Worm (Caenorhabditis elegans): ENCODE measurements around the gene selt-1.2.
A peak's percentile ranks its signal among the peaks of the same experiment; 100 is the strongest.

Gene selt-1.2

DNA sequence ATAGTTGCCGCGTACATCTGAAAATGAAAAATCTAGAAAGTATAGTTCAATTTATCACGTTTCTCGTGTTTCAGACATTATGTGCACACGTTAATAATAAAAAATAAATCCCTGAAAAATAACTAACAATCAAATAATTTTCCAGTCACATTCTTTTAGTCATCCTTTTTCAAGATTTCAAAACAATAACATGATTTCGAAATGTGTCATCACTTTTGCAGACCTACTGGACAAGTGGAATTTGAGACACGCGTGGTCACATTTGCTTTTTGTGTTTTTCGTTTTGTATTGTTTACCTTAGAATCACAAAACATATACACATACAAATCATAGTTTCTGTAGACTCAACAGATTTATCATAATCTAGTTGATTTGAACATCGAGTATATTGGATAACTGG is 37.8 kb downstream of the selt-1.2 start:
- TF ChIP-seq tbx-2 (tag; optimal IDR thresholded peaks at IDR 0.05), result no peak
- peak; percentile 4 for TF ChIP-seq nhr-28 (tag; optimal IDR thresholded peaks at IDR 0.05)
- no peak for TF ChIP-seq lin-35 (GFP tag; optimal IDR thresholded peaks at IDR 0.05)
- TF ChIP-seq skn-1 (tag; optimal IDR thresholded peaks at IDR 0.05), result peak; percentile 99
- TF ChIP-seq efl-1 (optimal IDR thresholded peaks at IDR 0.05), result no peak
- peak in 1 of 2 experiments; percentile 4 for TF ChIP-seq efl-1 (GFP tag; optimal IDR thresholded peaks at IDR 0.05 in 1 of 2)
- TF ChIP-seq lir-3 (tag; optimal IDR thresholded peaks at IDR 0.05; ENCODE audit: poor library complexity), result no peak
- no peak for TF ChIP-seq nhr-20 (tag; optimal IDR thresholded peaks at IDR 0.05)
- no peak for TF ChIP-seq dpl-1 (GFP tag; optimal IDR thresholded peaks at IDR 0.05)
- peak; percentile 45 for TF ChIP-seq nhr-85 (tag)
- no peak for TF ChIP-seq fkh-10 (GFP tag; optimal IDR thresholded peaks at IDR 0.05)
- TF ChIP-seq mep-1 (tag; optimal IDR thresholded peaks at IDR 0.05), result no peak
- no peak for TF ChIP-seq jun-1 (tag; optimal IDR thresholded peaks at IDR 0.05)

DNA sequence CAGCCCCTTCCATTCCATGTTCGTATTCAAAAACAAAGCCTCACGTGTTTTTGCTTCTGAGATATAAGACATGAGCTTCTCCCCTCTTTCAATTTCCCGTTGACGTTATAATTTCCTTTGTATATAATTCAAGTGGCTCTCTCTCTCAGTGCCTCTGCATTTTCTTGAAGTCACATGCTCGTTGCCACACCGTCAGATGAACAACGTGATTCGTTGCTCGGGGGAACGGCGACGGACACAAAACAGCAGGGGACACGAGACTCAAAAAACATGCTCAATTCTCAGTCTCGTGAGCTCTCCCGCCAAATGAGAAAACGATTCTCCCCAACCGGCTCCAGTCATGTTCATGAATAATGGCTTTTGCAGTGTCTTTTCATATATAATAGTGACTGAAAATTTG is 38.8 kb downstream of the selt-1.2 start:
- TF ChIP-seq mep-1 (tag; optimal IDR thresholded peaks at IDR 0.05), result no peak
- TF ChIP-seq lin-14 (GFP tag; optimal IDR thresholded peaks at IDR 0.05), result peak; percentile 26
- TF ChIP-seq nhr-71 (tag; optimal IDR thresholded peaks at IDR 0.05), result peak; percentile 46
- no peak for TF ChIP-seq unc-130 (tag; optimal IDR thresholded peaks at IDR 0.05)
- TF ChIP-seq ets-5 (GFP tag; IDR thresholded peaks at IDR 0.05), result no peak
- no peak for TF ChIP-seq zip-4 (GFP tag; optimal IDR thresholded peaks at IDR 0.05)
- no peak for TF ChIP-seq elt-3 (tag; optimal IDR thresholded peaks at IDR 0.05)
- no peak for TF ChIP-seq dpl-1 (GFP tag; optimal IDR thresholded peaks at IDR 0.05)
- TF ChIP-seq aha-1 (tag; optimal IDR thresholded peaks at IDR 0.05), result no peak
- TF ChIP-seq unc-86 (tag; optimal IDR thresholded peaks at IDR 0.05), result peak; percentile 11
- TF ChIP-seq jun-1 (tag; optimal IDR thresholded peaks at IDR 0.05), result no peak
- TF ChIP-seq nhr-47 (tag; optimal IDR thresholded peaks at IDR 0.05), result peak; percentile 22
- TF ChIP-seq pax-3 (tag; optimal IDR thresholded peaks at IDR 0.05), result peak; percentile 49
- TF ChIP-seq grh-1 (GFP tag; IDR thresholded peaks at IDR 0.05), result no peak
- no peak for TF ChIP-seq nhr-84 (tag; optimal IDR thresholded peaks at IDR 0.05)
- TF ChIP-seq nhr-85 (tag), result no peak
- TF ChIP-seq egl-13 (tag; optimal IDR thresholded peaks at IDR 0.05), result no peak
- no peak for TF ChIP-seq ceh-88 (GFP tag; IDR thresholded peaks at IDR 0.05)
- peak; percentile 66 for TF ChIP-seq dsc-1 (tag; optimal IDR thresholded peaks at IDR 0.05)
- TF ChIP-seq alr-1 (tag; optimal IDR thresholded peaks at IDR 0.05; ENCODE audit: borderline replicate concordance), result no peak
- TF ChIP-seq fkh-8 (tag; optimal IDR thresholded peaks at IDR 0.05), result peak; percentile 72
- TF ChIP-seq skn-1 (tag; optimal IDR thresholded peaks at IDR 0.05), result no peak
- TF ChIP-seq lin-39 (tag; optimal IDR thresholded peaks at IDR 0.05), result no peak
- no peak for TF ChIP-seq hlh-4 (tag; optimal IDR thresholded peaks at IDR 0.05)
- no peak for TF ChIP-seq ama-1 (optimal IDR thresholded peaks at IDR 0.05)

DNA sequence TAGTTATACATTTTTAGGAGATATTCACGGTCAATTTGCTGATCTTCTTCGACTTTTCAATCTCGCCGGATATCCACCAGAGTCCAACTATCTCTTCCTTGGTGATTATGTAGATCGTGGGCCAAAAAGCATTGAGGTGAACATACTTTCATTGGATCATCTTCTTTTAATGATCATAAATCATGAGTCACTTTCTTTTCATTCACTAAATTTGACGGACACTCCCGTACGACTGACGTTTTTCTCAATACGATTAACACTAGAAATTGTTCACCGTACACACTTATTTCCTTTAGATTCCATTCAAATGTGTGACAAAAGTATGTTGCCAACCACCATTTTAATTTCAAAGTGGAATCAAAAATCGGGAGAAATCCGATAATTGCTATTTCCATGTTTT is 44.3 kb downstream of the selt-1.2 start:
- TF ChIP-seq blmp-1 (tag; optimal IDR thresholded peaks at IDR 0.05) (peak; percentile 91), nhr-85 (tag) (peak; percentile 60), aly-2 (tag; optimal IDR thresholded peaks at IDR 0.05) (no peak), lin-14 (GFP tag; optimal IDR thresholded peaks at IDR 0.05) (peak; percentile 18)

DNA sequence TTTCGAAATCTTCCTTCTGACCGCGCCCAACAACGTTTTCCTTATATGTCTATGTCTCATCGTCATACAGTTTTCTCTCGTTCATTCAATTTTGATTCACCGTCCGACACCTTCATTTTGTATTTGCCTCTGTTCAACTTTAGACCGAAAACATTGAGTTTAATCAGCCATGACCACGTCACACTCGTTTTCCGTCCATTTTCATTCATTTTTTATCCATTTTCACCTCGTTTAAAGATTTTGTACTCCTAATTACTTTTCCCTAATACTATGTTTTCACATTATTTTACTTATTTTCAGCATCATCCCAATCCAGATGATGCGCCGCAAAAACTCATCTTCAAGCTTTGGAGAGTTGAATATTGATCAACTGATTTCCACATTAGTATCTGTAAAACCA is 44.9 kb downstream of the selt-1.2 start, which contains the start of gene pph-1:
Gene pph-1 (plus strand): TSS at position 301 of the 400 bp plus-strand sequence.
- TF ChIP-seq blmp-1 (tag; optimal IDR thresholded peaks at IDR 0.05), result peak; percentile 44
- peak; percentile 28 for TF ChIP-seq lin-14 (GFP tag; optimal IDR thresholded peaks at IDR 0.05)
- no peak for TF ChIP-seq dsc-1 (tag; optimal IDR thresholded peaks at IDR 0.05)

DNA sequence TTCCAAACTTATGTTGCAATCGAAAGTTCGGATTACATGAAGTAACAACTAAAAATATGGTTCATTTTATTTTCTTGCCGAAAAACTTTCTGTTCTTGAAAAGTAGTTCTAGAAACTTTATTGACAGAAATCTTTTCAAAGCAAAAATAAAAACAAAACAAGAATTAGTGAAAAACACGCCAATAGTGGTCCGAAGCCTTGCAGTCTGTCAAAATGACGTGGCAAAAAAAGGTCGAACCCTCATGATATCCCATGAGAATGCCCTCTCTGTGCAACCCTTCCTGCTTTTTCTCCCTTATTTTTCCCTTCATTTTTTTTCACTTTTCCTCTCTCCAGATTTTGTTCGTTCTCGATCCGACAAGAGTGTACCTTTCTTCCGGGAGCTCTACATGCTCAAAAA is 48.0 kb downstream of the selt-1.2 start:
- TF ChIP-seq blmp-1 (tag; optimal IDR thresholded peaks at IDR 0.05) (no peak), F16B12.6 (tag; optimal IDR thresholded peaks at IDR 0.05) (no peak), lin-35 (GFP tag; optimal IDR thresholded peaks at IDR 0.05) (no peak), skn-1 (tag; optimal IDR thresholded peaks at IDR 0.05) (no peak)

Measured in whole organism, L1 larva.